Fruit fly (Drosophila melanogaster) Kc167 (cell line): Measurements from ENCODE around the gene CG43203.

Experiments
- Sin3A ChIP-seq: fragments of >200 bp; optimal IDR thresholded peaks from 2 replicates; lab custom pipeline; 2018; ENCODE audit warnings: missing external identifiers
- h ChIP-seq: fragments of >200 bp; optimal IDR thresholded peaks from 3 replicates; lab custom pipeline; 2018; ENCODE audit warnings: missing external identifiers

DNA sequence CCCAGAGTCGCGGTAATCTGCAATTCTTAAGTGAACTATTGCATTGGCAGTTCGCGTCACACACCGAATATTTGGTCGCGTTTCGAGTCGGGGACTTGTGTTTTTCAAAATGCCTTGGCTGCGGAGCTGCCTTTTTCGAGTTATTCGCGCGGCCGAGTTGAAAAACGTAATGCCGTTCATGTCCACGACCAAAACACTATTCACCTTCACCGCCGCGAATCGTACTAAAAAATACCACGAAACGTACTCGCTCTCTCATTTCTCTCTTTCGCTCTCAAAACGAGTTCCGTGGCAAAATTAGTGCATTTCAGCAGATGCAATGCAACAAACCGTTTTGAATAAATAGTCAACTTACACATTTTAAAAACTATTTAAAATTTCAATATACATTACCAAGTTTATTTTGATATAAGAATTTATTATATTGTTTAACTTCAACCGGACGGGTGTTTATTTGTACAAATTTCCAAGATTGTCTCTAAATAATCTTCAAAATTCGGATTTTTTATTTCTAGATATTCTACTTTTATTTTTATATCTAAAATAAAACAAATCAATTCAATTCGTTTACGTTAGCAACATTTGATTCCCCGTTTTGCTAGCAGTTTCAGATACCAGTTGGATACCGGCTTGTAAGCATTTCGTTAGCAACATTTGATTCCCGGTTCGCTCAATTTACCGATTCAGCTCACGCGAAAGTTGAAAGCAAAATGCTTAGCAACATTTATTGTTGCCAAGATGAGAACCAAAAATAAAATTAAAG lies 27.6 kb upstream of the CG43203 start, which contains the start of gene Delta:
- TF ChIP-seq h (lab: Kevin White, UChicago) (no peak), Sin3A (no peak)
